Worm (Caenorhabditis elegans): ENCODE results near the gene rab-35.

Gene rab-35

ce11 chrIII:11344125-11344524 lies 32.8 kb upstream of the rab-35 start:
- TF ChIP-seq efl-1 (optimal IDR thresholded peaks at IDR 0.05) = no peak
- TF ChIP-seq efl-1 (GFP tag; optimal IDR thresholded peaks at IDR 0.05 in 1 of 2) = no peak
- no peak for TF ChIP-seq ces-1 (GFP tag; optimal IDR thresholded peaks at IDR 0.05)
- TF ChIP-seq egl-27 (tag; optimal IDR thresholded peaks at IDR 0.05) = no peak

ce11 chrIII:11343041-11343440 lies 31.7 kb upstream of the rab-35 start, which contains the start of the genes T28D6.6 and pen-2:
T28D6.6 (minus strand) TSS chrIII:11343108.
pen-2 (plus strand) TSS chrIII:11343322.
- TF ChIP-seq F16B12.6 (tag; optimal IDR thresholded peaks at IDR 0.05) = peak; percentile 89
- TF ChIP-seq swsn-7 (tag; optimal IDR thresholded peaks at IDR 0.05) = peak; percentile 13
- peak; percentile 16 for TF ChIP-seq lin-39 (tag; optimal IDR thresholded peaks at IDR 0.05)
- no peak for TF ChIP-seq ceh-63 (GFP tag; optimal IDR thresholded peaks at IDR 0.05)
- peak; percentile 37 to 60 (median 54) for TF ChIP-seq dpl-1 (GFP tag; optimal IDR thresholded peaks at IDR 0.05)
- TF ChIP-seq sox-4 (tag; optimal IDR thresholded peaks at IDR 0.05) = no peak
- TF ChIP-seq unc-130 (tag; optimal IDR thresholded peaks at IDR 0.05) = peak; percentile 75
- peak in 2 of 3 experiments; percentile 2 to 39 for TF ChIP-seq ceh-82 (tag; optimal IDR thresholded peaks at IDR 0.05)
- TF ChIP-seq xbp-1 (tag; optimal IDR thresholded peaks at IDR 0.05) = peak; percentile 30
- peak; percentile 16 for TF ChIP-seq dsc-1 (tag; optimal IDR thresholded peaks at IDR 0.05)
- TF ChIP-seq snu-23 (GFP tag; optimal IDR thresholded peaks at IDR 0.05) = peak; percentile 53
- peak; percentile 20 for TF ChIP-seq unc-86 (tag; optimal IDR thresholded peaks at IDR 0.05)
- no peak for TF ChIP-seq ets-5 (GFP tag; IDR thresholded peaks at IDR 0.05)
- TF ChIP-seq sup-37 (GFP tag; optimal IDR thresholded peaks at IDR 0.05) = no peak
- TF ChIP-seq nhr-47 (tag; optimal IDR thresholded peaks at IDR 0.05) = peak; percentile 51
- TF ChIP-seq elt-3 (tag; optimal IDR thresholded peaks at IDR 0.05) = peak in 1 of 6 experiments; percentile 1
- TF ChIP-seq efl-1 (optimal IDR thresholded peaks at IDR 0.05) = peak; percentile 25 to 57
- TF ChIP-seq efl-1 (GFP tag; optimal IDR thresholded peaks at IDR 0.05 in 1 of 2) = peak; percentile 65 to 87
- TF ChIP-seq C16A3.4 (tag; optimal IDR thresholded peaks at IDR 0.05) = peak; percentile 2
- TF ChIP-seq lin-35 (GFP tag; optimal IDR thresholded peaks at IDR 0.05) = peak; percentile 41 to 58
- peak; percentile 59 for TF ChIP-seq ceh-8 (GFP tag; optimal IDR thresholded peaks at IDR 0.05)
- TF ChIP-seq zip-4 (GFP tag; optimal IDR thresholded peaks at IDR 0.05) = no peak
- TF ChIP-seq nhr-71 (tag; optimal IDR thresholded peaks at IDR 0.05) = peak; percentile 27
- TF ChIP-seq aha-1 (tag; optimal IDR thresholded peaks at IDR 0.05) = no peak
- TF ChIP-seq lsy-2 (tag; optimal IDR thresholded peaks at IDR 0.05) = peak; percentile 24 to 52
- TF ChIP-seq lin-14 (GFP tag; optimal IDR thresholded peaks at IDR 0.05) = no peak
- peak; percentile 37 for TF ChIP-seq tbx-2 (tag; optimal IDR thresholded peaks at IDR 0.05)

- TF ChIP-seq nhr-84 (tag; optimal IDR thresholded peaks at IDR 0.05) (no peak), egl-13 (tag; optimal IDR thresholded peaks at IDR 0.05) (no peak), elt-3 (tag; optimal IDR thresholded peaks at IDR 0.05) (no peak), blmp-1 (tag; optimal IDR thresholded peaks at IDR 0.05) (no peak), lin-13 (GFP tag; optimal IDR thresholded peaks at IDR 0.05) (no peak), jun-1 (tag; optimal IDR thresholded peaks at IDR 0.05) (no peak), ceh-8 (GFP tag; optimal IDR thresholded peaks at IDR 0.05) (no peak), nhr-77 (tag; optimal IDR thresholded peaks at IDR 0.05) (no peak), egl-27 (tag; optimal IDR thresholded peaks at IDR 0.05) (no peak), nhr-90 (tag; optimal IDR thresholded peaks at IDR 0.05; ENCODE audit: poor library complexity) (no peak), lin-39 (tag; optimal IDR thresholded peaks at IDR 0.05) (no peak), snu-23 (GFP tag; optimal IDR thresholded peaks at IDR 0.05) (no peak), pax-3 (tag; optimal IDR thresholded peaks at IDR 0.05) (no peak), pag-3 (tag; optimal IDR thresholded peaks at IDR 0.05; ENCODE audit: borderline replicate concordance, insufficient read depth) (no peak), lir-3 (tag; optimal IDR thresholded peaks at IDR 0.05; ENCODE audit: poor library complexity) (no peak)
Measured at ce11 chrIII:11341466-11341865, 30.1 kb upstream of the rab-35 start.
